Worm (Caenorhabditis elegans) whole organism, young adult: Measurements from ENCODE around the gene inx-11.

ENCODE experiments used
- B0035.1 ChIP-seq: sonication (generic microtip); optimal IDR thresholded peaks from 2 replicates; lab custom pipeline; 2016; ENCODE audit warnings: missing genetic modification characterization, mild to moderate bottlenecking, missing compliant biosample characterization, missing genotype, missing genetic modification reagents
- F57A8.1 ChIP-seq: fragments of 200-800 bp; sonication (Bioruptor generic); optimal IDR thresholded peaks from 2 replicates; lab custom pipeline; 2018; ENCODE audit warnings: mild to moderate bottlenecking, missing genetic modification characterization, moderate library complexity, missing compliant biosample characterization
- F57C9.4 ChIP-seq: sonication (generic microtip); optimal IDR thresholded peaks from 2 replicates; lab custom pipeline; 2017; ENCODE audit warnings: mild to moderate bottlenecking, missing genetic modification characterization, missing compliant biosample characterization
- ZK185.1 ChIP-seq: sonication (generic microtip); optimal IDR thresholded peaks from 2 replicates; lab custom pipeline; 2016; ENCODE audit warnings: mild to moderate bottlenecking, missing genetic modification characterization, missing compliant biosample characterization; ENCODE audit not compliant: poor library complexity, severe bottlenecking
- aptf-3 ChIP-seq: fragments of 200-800 bp; sonication (Bioruptor generic); IDR thresholded peaks from 2 replicates; pipeline ENCODE4 v1.3.6; 2022; ENCODE audit warnings: missing genetic modification characterization, missing compliant biosample characterization
- athp-1 ChIP-seq: sonication (generic microtip); optimal IDR thresholded peaks from 2 replicates; lab custom pipeline; 2017; ENCODE audit warnings: mild to moderate bottlenecking, missing genetic modification characterization, missing compliant biosample characterization
- bed-2 ChIP-seq: fragments of 200-800 bp; sonication (Bioruptor generic); IDR thresholded peaks from 2 replicates; pipeline ENCODE4 v1.3.6; 2022; ENCODE audit warnings: missing genetic modification reagents, missing genetic modification characterization, missing compliant biosample characterization
- cebp-1 ChIP-seq, 2 experiments: fragments of 200-800 bp in 1 of 2; sonication (Bioruptor generic) in 1 of 2; sonication (generic microtip) in 1 of 2; IDR thresholded peaks in 1 of 2; optimal IDR thresholded peaks in 1 of 2; 2 replicates each; pipeline versions ENCODE4 v1.3.6 to Lab custom; 2017 to 2022; ENCODE audit warnings: missing compliant biosample characterization in 2 of 2, missing genetic modification characterization in 2 of 2, mild to moderate bottlenecking in 1 of 2, missing genetic modification reagents in 1 of 2, moderate library complexity in 1 of 2
- cebp-2 ChIP-seq: fragments of 200-800 bp; sonication (Bioruptor generic); IDR thresholded peaks from 2 replicates; pipeline ENCODE4 v1.3.6; 2022; ENCODE audit warnings: missing genetic modification characterization, missing compliant biosample characterization
- ceh-100 ChIP-seq: fragments of 200-800 bp; sonication (Bioruptor generic); IDR thresholded peaks from 2 replicates; pipeline ENCODE4 v1.3.6; 2022; ENCODE audit warnings: missing genetic modification reagents, missing genetic modification characterization, missing compliant biosample characterization
- ceh-27 ChIP-seq: fragments of 200-800 bp; sonication (Bioruptor generic); optimal IDR thresholded peaks from 2 replicates; lab custom pipeline; 2018; ENCODE audit warnings: mild to moderate bottlenecking, missing genetic modification characterization, moderate library complexity, missing compliant biosample characterization
- ceh-79 ChIP-seq: sonication (generic microtip); optimal IDR thresholded peaks from 2 replicates; lab custom pipeline; 2017; ENCODE audit warnings: mild to moderate bottlenecking, missing genetic modification characterization, missing compliant biosample characterization
- chd-7 ChIP-seq: sonication (generic microtip); optimal IDR thresholded peaks from 2 replicates; lab custom pipeline; 2016; ENCODE audit warnings: mild to moderate bottlenecking, missing genetic modification characterization, moderate library complexity, missing compliant biosample characterization
- dpff-1 ChIP-seq: sonication (generic microtip); optimal IDR thresholded peaks from 2 replicates; lab custom pipeline; 2017; ENCODE audit warnings: mild to moderate bottlenecking, missing genetic modification characterization, missing compliant biosample characterization
- efl-1 ChIP-seq: fragments of 150-350 bp; optimal IDR thresholded peaks from 2 replicates; lab custom pipeline; 2014; ENCODE audit warnings: missing biosample characterization, missing genetic modification reagents, missing genetic modification characterization
- ekl-4 ChIP-seq: fragments of 200-800 bp; sonication (Bioruptor generic); IDR thresholded peaks from 2 replicates; pipeline ENCODE4 v1.3.6; 2022; ENCODE audit warnings: missing genetic modification reagents, missing genetic modification characterization, missing compliant biosample characterization
- ets-4 ChIP-seq: fragments of 200-800 bp; sonication (Bioruptor generic); optimal IDR thresholded peaks from 2 replicates; lab custom pipeline; 2018; ENCODE audit warnings: mild to moderate bottlenecking, missing genetic modification characterization, missing compliant biosample characterization
- fkh-3 ChIP-seq: sonication (generic microtip); optimal IDR thresholded peaks from 2 replicates; lab custom pipeline; 2016; ENCODE audit warnings: mild to moderate bottlenecking, missing genetic modification characterization, missing compliant biosample characterization
- hlh-12 ChIP-seq: sonication (generic microtip); optimal IDR thresholded peaks from 2 replicates; lab custom pipeline; 2016; ENCODE audit warnings: missing genetic modification characterization, missing compliant biosample characterization
- hmg-1.2 ChIP-seq: fragments of 200-800 bp; sonication (Bioruptor generic); IDR thresholded peaks from 2 replicates; pipeline ENCODE4 v1.3.6; 2022; ENCODE audit warnings: missing genetic modification reagents, missing genetic modification characterization, missing compliant biosample characterization
- let-526 ChIP-seq: fragments of 200-800 bp; sonication (Bioruptor generic); IDR thresholded peaks from 2 replicates; pipeline ENCODE4 v1.3.6; 2022; ENCODE audit warnings: missing genetic modification reagents, missing genetic modification characterization, missing compliant biosample characterization
- let-607 ChIP-seq, 2 experiments: fragments of 200-800 bp in 1 of 2; sonication (Bioruptor generic) in 1 of 2; sonication (generic microtip) in 1 of 2; optimal IDR thresholded peaks; 2 replicates each; lab custom pipeline; 2016 to 2018; ENCODE audit warnings: mild to moderate bottlenecking in 2 of 2, missing compliant biosample characterization in 2 of 2, missing genetic modification characterization in 2 of 2, moderate library complexity in 2 of 2, missing genotype in 1 of 2
- mcd-1 ChIP-seq: fragments of 200-800 bp; sonication (Bioruptor generic); IDR thresholded peaks from 2 replicates; pipeline ENCODE4 v1.3.6; 2022; ENCODE audit warnings: missing genetic modification reagents, missing genetic modification characterization, missing compliant biosample characterization
- mes-4 ChIP-seq: sonication (generic microtip); optimal IDR thresholded peaks from 2 replicates; lab custom pipeline; 2016; ENCODE audit warnings: missing genotype, missing genetic modification characterization, missing compliant biosample characterization
- mxl-1 ChIP-seq: sonication (generic microtip); optimal IDR thresholded peaks from 2 replicates; lab custom pipeline; 2016; ENCODE audit warnings: missing genetic modification characterization, missing compliant biosample characterization
- nfya-1 ChIP-seq: sonication (generic microtip); optimal IDR thresholded peaks from 2 replicates; lab custom pipeline; 2017; ENCODE audit warnings: antibody characterized with exemption, missing compliant biosample characterization, missing genetic modification characterization, borderline replicate concordance; ENCODE audit not compliant: insufficient read depth
- pha-4 ChIP-seq: fragments of 150-350 bp; sonication (generic microtip); optimal IDR thresholded peaks from 2 replicates; lab custom pipeline; 2014; ENCODE audit warnings: missing biosample characterization, missing genetic modification reagents, missing genetic modification characterization
- repo-1 ChIP-seq: sonication (generic microtip); optimal IDR thresholded peaks from 2 replicates; lab custom pipeline; 2017; ENCODE audit warnings: mild to moderate bottlenecking, missing genetic modification characterization, missing compliant biosample characterization
- tbp1 ChIP-seq: fragments of 200-800 bp; sonication (Bioruptor generic); optimal IDR thresholded peaks from 2 replicates; lab custom pipeline; 2018; ENCODE audit warnings: mild to moderate bottlenecking, missing genetic modification characterization, missing compliant biosample characterization
- tbx-9 ChIP-seq: sonication (generic microtip); optimal IDR thresholded peaks from 2 replicates; lab custom pipeline; 2016; ENCODE audit warnings: borderline replicate concordance, missing genetic modification characterization, inconsistent platforms, missing compliant biosample characterization
- unc-130 ChIP-seq: sonication (generic microtip); optimal IDR thresholded peaks from 2 replicates; lab custom pipeline; 2016; ENCODE audit warnings: missing genetic modification reagents, missing genetic modification characterization, missing compliant biosample characterization
- zim-3 ChIP-seq: sonication (generic microtip); optimal IDR thresholded peaks from 2 replicates; lab custom pipeline; 2017; ENCODE audit warnings: mild to moderate bottlenecking, missing genetic modification characterization, moderate library complexity, missing compliant biosample characterization
- ztf-22 ChIP-seq: fragments of 200-800 bp; sonication (Bioruptor generic); optimal IDR thresholded peaks from 2 replicates; lab custom pipeline; 2018; ENCODE audit warnings: mild to moderate bottlenecking, missing genetic modification characterization, moderate library complexity, missing compliant biosample characterization
- ztf-26 ChIP-seq: sonication (generic microtip); optimal IDR thresholded peaks from 2 replicates; lab custom pipeline; 2017; ENCODE audit warnings: missing genetic modification characterization, missing compliant biosample characterization
- ztf-28 ChIP-seq: fragments of 200-800 bp; sonication (Bioruptor generic); IDR thresholded peaks from 2 replicates; pipeline ENCODE4 v1.3.6; 2022; ENCODE audit warnings: missing genetic modification reagents, missing genetic modification characterization, missing compliant biosample characterization
- ztf-3 ChIP-seq: fragments of 200-800 bp; sonication (Bioruptor generic); optimal IDR thresholded peaks from 2 replicates; lab custom pipeline; 2018; ENCODE audit warnings: mild to moderate bottlenecking, missing genetic modification characterization, missing compliant biosample characterization

The inx-11 gene

ce11 chrV:12503494-12503893 lies 16.5 kb downstream of the inx-11 start, which contains the start of gene T28H10.1:
T28H10.1 (plus strand) TSS chrV:12503794.
- TF ChIP-seq mcd-1 (GFP tag; lab: Robert Waterston, UW) (no peak), B0035.1 (tag; lab: Kevin White, UChicago) (no peak), nfya-1 (tag; lab: Kevin White, UChicago) (no peak), hmg-1.2 (GFP tag; lab: Robert Waterston, UW) (no peak)
- TF ChIP-seq, all 124 proteins: peak for 0

ce11 chrV:12505730-12506129 lies 18.7 kb downstream of the inx-11 start:
- TF ChIP-seq F57A8.1 (no peak), cebp-1 (GFP tag; IDR thresholded peaks at IDR 0.05; lab: Robert Waterston, UW) (no peak), cebp-1 (tag; optimal IDR thresholded peaks at IDR 0.05; lab: Kevin White, UChicago) (no peak), pha-4 (no peak), aptf-3 (no peak), ceh-100 (GFP tag; lab: Robert Waterston, UW) (no peak), efl-1 (GFP tag; lab: Kevin White, UChicago) (no peak), cebp-2 (GFP tag; lab: Robert Waterston, UW) (no peak), ceh-27 (GFP tag; lab: Kevin White, UChicago) (no peak), mxl-1 (tag; lab: Kevin White, UChicago) (no peak), bed-2 (GFP tag; lab: Robert Waterston, UW) (no peak), unc-130 (GFP tag; lab: Kevin White, UChicago) (no peak)

- TF ChIP-seq mcd-1 (GFP tag; lab: Robert Waterston, UW) = no peak
- TF ChIP-seq ekl-4 = no peak
- no peak for TF ChIP-seq ceh-100 (GFP tag; lab: Robert Waterston, UW)
- no peak for TF ChIP-seq let-526 (GFP tag; lab: Robert Waterston, UW)
- TF ChIP-seq ztf-28 = no peak
- TF ChIP-seq, all 124 proteins: peak for 0
Measured at ce11 chrV:12506185-12506584, 19.2 kb downstream of the inx-11 start, which contains the start of gene nlp-46. nlp-46 (minus strand) TSS chrV:12506285.

ce11 chrV:12509922-12510582 lies 23.0 kb downstream of the inx-11 start:
- peak; percentile 57 for TF ChIP-seq nfya-1 (tag; lab: Kevin White, UChicago)
- TF ChIP-seq F57C9.4 (tag; lab: Kevin White, UChicago) = peak; percentile 63
- peak; percentile 61 for TF ChIP-seq ztf-22
- TF ChIP-seq let-607 (tag; optimal IDR thresholded peaks at IDR 0.05; lab: Kevin White, UChicago) = peak in 1 of 2 experiments; percentile 38
- peak; percentile 38 for TF ChIP-seq tbx-9 (tag; lab: Kevin White, UChicago)
- peak; percentile 47 for TF ChIP-seq ZK185.1 (tag; lab: Kevin White, UChicago)
- TF ChIP-seq mes-4 (tag; lab: Kevin White, UChicago) = peak; percentile 65
- TF ChIP-seq ztf-26 = peak; percentile 61
- TF ChIP-seq zim-3 = peak; percentile 79
- TF ChIP-seq dpff-1 (tag; lab: Kevin White, UChicago) = peak; percentile 58
- TF ChIP-seq fkh-3 (tag; lab: Kevin White, UChicago) = peak; percentile 53
- peak; percentile 47 for TF ChIP-seq B0035.1 (tag; lab: Kevin White, UChicago)
- peak; percentile 43 for TF ChIP-seq hlh-12 (tag; lab: Kevin White, UChicago)
- TF ChIP-seq F57A8.1 = peak; percentile 62
- peak; percentile 69 for TF ChIP-seq chd-7 (tag; lab: Kevin White, UChicago)
- peak; percentile 29 for TF ChIP-seq ztf-3 (GFP tag; lab: Kevin White, UChicago)
- peak; percentile 27 for TF ChIP-seq ceh-79 (tag; lab: Kevin White, UChicago)
- peak; percentile 13 for TF ChIP-seq tbp1 (GFP tag; lab: Kevin White, UChicago)
- peak; percentile 60 for TF ChIP-seq athp-1 (tag; lab: Kevin White, UChicago)
- TF ChIP-seq ceh-27 (GFP tag; lab: Kevin White, UChicago) = peak; percentile 55
- TF ChIP-seq ets-4 = peak; percentile 2
- TF ChIP-seq repo-1 (tag; lab: Kevin White, UChicago) = peak; percentile 67
